Worm (Caenorhabditis elegans): ENCODE data around the gene pgp-3.

The pgp-3 gene

ce11 chrX:11370090-11370489 lies 18.1 kb downstream of the pgp-3 start:
- TF ChIP-seq nhr-28 (tag; optimal IDR thresholded peaks at IDR 0.05) (no peak), elt-1 (tag; optimal IDR thresholded peaks at IDR 0.05; ENCODE audit: borderline replicate concordance, insufficient read depth) (no peak), unc-120 (tag; optimal IDR thresholded peaks at IDR 0.05; ENCODE audit: poor library complexity, severe bottlenecking) (no peak), mab-5 (tag; optimal IDR thresholded peaks at IDR 0.05) (no peak), ceh-39 (tag; optimal IDR thresholded peaks at IDR 0.05) (no peak), nhr-2 (tag; optimal IDR thresholded peaks at IDR 0.05) (peak; percentile 68), lin-32 (GFP tag; optimal IDR thresholded peaks at IDR 0.05) (no peak), unc-62 (GFP tag; optimal IDR thresholded peaks at IDR 0.05) (peak; percentile 29)

ce11 chrX:11375509-11375908 lies 23.6 kb downstream of the pgp-3 start, which contains the start of gene F42E11.3:
Gene F42E11.3 (minus strand): TSS chrX:11375609.
- TF ChIP-seq lin-13 (tag; optimal IDR thresholded peaks at IDR 0.05), result no peak
- peak; percentile 2 for TF ChIP-seq sptf-1 (tag; optimal IDR thresholded peaks at IDR 0.05)

- no peak for TF ChIP-seq ceh-43 (GFP tag; optimal IDR thresholded peaks at IDR 0.05)
- no peak for TF ChIP-seq nhr-237 (tag; optimal IDR thresholded peaks at IDR 0.05)
- no peak for TF ChIP-seq unc-120 (tag; optimal IDR thresholded peaks at IDR 0.05; ENCODE audit: poor library complexity, severe bottlenecking)
- TF ChIP-seq snpc-4 (tag; optimal IDR thresholded peaks at IDR 0.05), result no peak
- no peak for TF ChIP-seq mab-5 (tag; optimal IDR thresholded peaks at IDR 0.05)
- TF ChIP-seq sem-2 (GFP tag; optimal IDR thresholded peaks at IDR 0.05), result no peak
- TF ChIP-seq zip-8 (tag; optimal IDR thresholded peaks at IDR 0.05), result no peak
- TF ChIP-seq elt-1 (tag; optimal IDR thresholded peaks at IDR 0.05; ENCODE audit: borderline replicate concordance, insufficient read depth), result no peak
- no peak for TF ChIP-seq M03D4.4 (tag; optimal IDR thresholded peaks at IDR 0.05)
- TF ChIP-seq lin-13 (tag; optimal IDR thresholded peaks at IDR 0.05), result no peak
- TF ChIP-seq ceh-83 (GFP tag; optimal IDR thresholded peaks at IDR 0.05), result no peak
- no peak for TF ChIP-seq mls-2 (tag; optimal IDR thresholded peaks at IDR 0.05)
- TF ChIP-seq ces-1 (GFP tag; optimal IDR thresholded peaks at IDR 0.05), result no peak
- TF ChIP-seq unc-62 (GFP tag; optimal IDR thresholded peaks at IDR 0.05), result no peak
- TF ChIP-seq ceh-39 (tag; optimal IDR thresholded peaks at IDR 0.05), result no peak
- no peak for TF ChIP-seq lin-32 (GFP tag; optimal IDR thresholded peaks at IDR 0.05)
These were observed 25.4 kb downstream of the pgp-3 start, which contains the start of gene tni-1 for ce11 chrX:11377370-11377769. Gene tni-1 (minus strand): TSS chrX:11377470.

- TF ChIP-seq unc-62 (GFP tag; optimal IDR thresholded peaks at IDR 0.05) (peak; percentile 63), blmp-1 (tag; optimal IDR thresholded peaks at IDR 0.05) (no peak), pha-4 (tag; optimal IDR thresholded peaks at IDR 0.05) (no peak), nhr-237 (tag; optimal IDR thresholded peaks at IDR 0.05) (no peak), sem-2 (GFP tag; optimal IDR thresholded peaks at IDR 0.05) (no peak), ces-1 (GFP tag; optimal IDR thresholded peaks at IDR 0.05) (peak; percentile 73), M03D4.4 (tag; optimal IDR thresholded peaks at IDR 0.05) (peak; percentile 7), unc-120 (tag; optimal IDR thresholded peaks at IDR 0.05; ENCODE audit: poor library complexity, severe bottlenecking) (peak; percentile 92), elt-1 (tag; optimal IDR thresholded peaks at IDR 0.05; ENCODE audit: borderline replicate concordance, insufficient read depth) (no peak), sptf-1 (tag; optimal IDR thresholded peaks at IDR 0.05) (peak; percentile 20), ztf-11 (tag; optimal IDR thresholded peaks at IDR 0.05) (no peak), hlh-1 (tag; optimal IDR thresholded peaks at IDR 0.05) (peak; percentile 85)
These were observed 27.3 kb downstream of the pgp-3 start for ce11 chrX:11379135-11379781.

ce11 chrX:11383359-11383758 lies 31.4 kb downstream of the pgp-3 start:
- no peak for TF ChIP-seq hlh-1 (tag; optimal IDR thresholded peaks at IDR 0.05)
- peak; percentile 38 for TF ChIP-seq ces-1 (GFP tag; optimal IDR thresholded peaks at IDR 0.05)

ce11 chrX:11384534-11385441 lies 32.8 kb downstream of the pgp-3 start, which contains the start of the genes F08B12.11 and prmn-1:
Gene F08B12.11 (plus strand): TSS chrX:11385054.
Gene prmn-1 (plus strand): TSS chrX:11385084.
- TF ChIP-seq cnd-1 (tag; optimal IDR thresholded peaks at IDR 0.05) (peak; percentile 53), unc-39 (tag; optimal IDR thresholded peaks at IDR 0.05) (no peak), ces-1 (GFP tag; optimal IDR thresholded peaks at IDR 0.05) (peak; percentile 46), elt-3 (tag; optimal IDR thresholded peaks at IDR 0.05) (no peak), ceh-83 (GFP tag; optimal IDR thresholded peaks at IDR 0.05) (no peak), ham-2 (GFP tag; optimal IDR thresholded peaks at IDR 0.05) (peak; percentile 83), zip-8 (tag; optimal IDR thresholded peaks at IDR 0.05) (no peak), M03D4.4 (tag; optimal IDR thresholded peaks at IDR 0.05) (no peak), ceh-43 (GFP tag; optimal IDR thresholded peaks at IDR 0.05) (no peak), mep-1 (tag; optimal IDR thresholded peaks at IDR 0.05) (peak; percentile 24)

All from whole organism, mixed stage, embryonic.